Worm (Caenorhabditis elegans) whole organism, midembryonic: ENCODE data around the gene F31E3.6.

Experiments
- T22C8.4 ChIP-seq: fragments of 200-800 bp; sonication (Bioruptor generic); IDR thresholded peaks from 2 replicates; pipeline ENCODE4 v1.3.6; 2022; ENCODE audit warnings: missing genetic modification characterization, missing compliant biosample characterization
- cog-1 ChIP-seq: sonication (generic microtip); optimal IDR thresholded peaks from 2 replicates; lab custom pipeline; 2016; ENCODE audit warnings: missing genetic modification characterization, missing compliant biosample characterization
- flt-1 ChIP-seq: fragments of 200-800 bp; sonication (Bioruptor generic); IDR thresholded peaks from 2 replicates; pipeline ENCODE4 v1.3.6; 2022; ENCODE audit warnings: missing genetic modification characterization, missing compliant biosample characterization
- klf-2 ChIP-seq: fragments of 200-800 bp; sonication (Bioruptor generic); conservative IDR thresholded peaks from 2 replicates; pipeline ENCODE4 v1.3.6; 2022; ENCODE audit warnings: missing genetic modification reagents, missing genetic modification characterization, missing compliant biosample characterization
- med-1 ChIP-seq: sonication (generic microtip); optimal IDR thresholded peaks from 2 replicates; lab custom pipeline; 2017; ENCODE audit warnings: missing genetic modification characterization, mild to moderate bottlenecking, missing compliant biosample characterization, antibody characterized with exemption, missing genetic modification reagents; ENCODE audit not compliant: insufficient read depth
- ref-1 ChIP-seq: fragments of 200-800 bp; sonication (Bioruptor generic); conservative IDR thresholded peaks from 2 replicates; pipeline ENCODE4 v1.3.6; 2022; ENCODE audit warnings: missing genetic modification reagents, missing genetic modification characterization, missing compliant biosample characterization
- tab-1 ChIP-seq: fragments of 200-800 bp; sonication (Bioruptor generic); IDR thresholded peaks from 2 replicates; pipeline ENCODE4 v1.3.6; 2022; ENCODE audit warnings: missing genetic modification characterization, missing compliant biosample characterization
- ztf-23 ChIP-seq: fragments of 200-800 bp; sonication (Bioruptor generic); IDR thresholded peaks from 2 replicates; pipeline ENCODE4 v1.3.6; 2022; ENCODE audit warnings: missing genetic modification reagents, missing genetic modification characterization, missing compliant biosample characterization
- ztf-29 ChIP-seq: fragments of 200-800 bp; sonication (Bioruptor generic); IDR thresholded peaks from 2 replicates; pipeline ENCODE4 v1.3.6; 2022; ENCODE audit warnings: missing genetic modification reagents, missing genetic modification characterization, missing compliant biosample characterization

The F31E3.6 gene

ce11 chrIII:6970744-6971143 is 11.1 kb upstream of the F31E3.6 start:
- TF ChIP-seq klf-2 (no peak), ztf-29 (GFP tag; lab: Robert Waterston, UW) (no peak), tab-1 (GFP tag; lab: Robert Waterston, UW) (no peak), flt-1 (GFP tag; lab: Robert Waterston, UW) (no peak), ztf-23 (GFP tag; lab: Robert Waterston, UW) (no peak), med-1 (GFP tag; lab: Kevin White, UChicago) (no peak)

ce11 chrIII:6971662-6972284 is 10.1 kb upstream of the F31E3.6 start, which contains the start of the genes eef-1A.1 and rfc-4:
eef-1A.1 (minus strand) TSS chrIII:6971712.
rfc-4 (plus strand) TSS chrIII:6972253.
- TF ChIP-seq tab-1 (GFP tag; lab: Robert Waterston, UW): peak; percentile 64; the same call in 1 of the 2 replicates
- peak; percentile 82; the same call in 1 of the 2 replicates for TF ChIP-seq ztf-23 (GFP tag; lab: Robert Waterston, UW)
- TF ChIP-seq ztf-29 (GFP tag; lab: Robert Waterston, UW): no peak
- peak; percentile 87 for TF ChIP-seq cog-1 (tag; lab: Kevin White, UChicago)
- TF ChIP-seq ref-1 (GFP tag; lab: Robert Waterston, UW): no peak
- peak; percentile 86 for TF ChIP-seq flt-1 (GFP tag; lab: Robert Waterston, UW)
- 0 out of 2 replicates have a peak, but pooled peaks have one; percentile 57 for TF ChIP-seq klf-2
- TF ChIP-seq med-1 (GFP tag; lab: Kevin White, UChicago): peak; percentile 1

ce11 chrIII:6973682-6974081 is 8.2 kb upstream of the F31E3.6 start, which contains the start of gene F31E3.2:
F31E3.2 (plus strand) TSS chrIII:6973982.
- no peak for TF ChIP-seq flt-1 (GFP tag; lab: Robert Waterston, UW)
- no peak for TF ChIP-seq cog-1 (tag; lab: Kevin White, UChicago)
- no peak for TF ChIP-seq ztf-29 (GFP tag; lab: Robert Waterston, UW)
- no peak for TF ChIP-seq med-1 (GFP tag; lab: Kevin White, UChicago)
- TF ChIP-seq ztf-23 (GFP tag; lab: Robert Waterston, UW): no peak
- TF ChIP-seq T22C8.4 (GFP tag; lab: Robert Waterston, UW): no peak
- no peak for TF ChIP-seq ref-1 (GFP tag; lab: Robert Waterston, UW)
- TF ChIP-seq tab-1 (GFP tag; lab: Robert Waterston, UW): no peak
- TF ChIP-seq klf-2: no peak

- TF ChIP-seq ztf-23 (GFP tag; lab: Robert Waterston, UW) (no peak), flt-1 (GFP tag; lab: Robert Waterston, UW) (no peak), cog-1 (tag; lab: Kevin White, UChicago) (no peak), klf-2 (no peak), ztf-29 (GFP tag; lab: Robert Waterston, UW) (no peak), tab-1 (GFP tag; lab: Robert Waterston, UW) (no peak), med-1 (GFP tag; lab: Kevin White, UChicago) (no peak)
Measured at ce11 chrIII:6974952-6975351, 6.9 kb upstream of the F31E3.6 start.

- TF ChIP-seq ztf-23 (GFP tag; lab: Robert Waterston, UW) (0 out of 2 replicates have a peak, but pooled peaks have one; percentile 56), flt-1 (GFP tag; lab: Robert Waterston, UW) (0 out of 2 replicates have a peak, but pooled peaks have one; percentile 5), T22C8.4 (GFP tag; lab: Robert Waterston, UW) (no peak), cog-1 (tag; lab: Kevin White, UChicago) (peak; percentile 85), ref-1 (GFP tag; lab: Robert Waterston, UW) (no peak), klf-2 (no peak)
Measured at ce11 chrIII:6978875-6979274, 3.0 kb upstream of the F31E3.6 start.

ce11 chrIII:6979584-6979983 is 2.3 kb upstream of the F31E3.6 start, which contains the start of gene ceh-20:
ceh-20 (plus strand) TSS chrIII:6979884.
- no peak for TF ChIP-seq T22C8.4 (GFP tag; lab: Robert Waterston, UW)
- no peak for TF ChIP-seq med-1 (GFP tag; lab: Kevin White, UChicago)

ce11 chrIII:6988060-6988459 is 6.2 kb downstream of the F31E3.6 start:
- TF ChIP-seq T22C8.4 (GFP tag; lab: Robert Waterston, UW) (no peak), cog-1 (tag; lab: Kevin White, UChicago) (no peak), flt-1 (GFP tag; lab: Robert Waterston, UW) (no peak)

ce11 chrIII:6989201-6989600 is 7.3 kb downstream of the F31E3.6 start:
- TF ChIP-seq ztf-29 (GFP tag; lab: Robert Waterston, UW) (no peak), T22C8.4 (GFP tag; lab: Robert Waterston, UW) (no peak), klf-2 (no peak), tab-1 (GFP tag; lab: Robert Waterston, UW) (no peak), flt-1 (GFP tag; lab: Robert Waterston, UW) (no peak), ref-1 (GFP tag; lab: Robert Waterston, UW) (no peak), ztf-23 (GFP tag; lab: Robert Waterston, UW) (no peak), cog-1 (tag; lab: Kevin White, UChicago) (no peak), med-1 (GFP tag; lab: Kevin White, UChicago) (no peak)

ce11 chrIII:6989900-6990299 is 8.0 kb downstream of the F31E3.6 start, which contains the start of gene prk-1:
prk-1 (plus strand) TSS chrIII:6990168.
- no peak for TF ChIP-seq med-1 (GFP tag; lab: Kevin White, UChicago)
- TF ChIP-seq klf-2: no peak
- no peak for TF ChIP-seq tab-1 (GFP tag; lab: Robert Waterston, UW)
- no peak for TF ChIP-seq ztf-23 (GFP tag; lab: Robert Waterston, UW)
- TF ChIP-seq T22C8.4 (GFP tag; lab: Robert Waterston, UW): no peak
- no peak for TF ChIP-seq ztf-29 (GFP tag; lab: Robert Waterston, UW)
- no peak for TF ChIP-seq ref-1 (GFP tag; lab: Robert Waterston, UW)
- TF ChIP-seq flt-1 (GFP tag; lab: Robert Waterston, UW): no peak
- TF ChIP-seq cog-1 (tag; lab: Kevin White, UChicago): no peak
